Worm (Caenorhabditis elegans) whole organism, L3 larva: ENCODE measurements around the gene T19D12.4.

Experiments used
- R02D3.7 ChIP-seq: fragments of 150-350 bp; optimal IDR thresholded peaks from 2 replicates; lab custom pipeline; 2014; ENCODE audit warnings: missing biosample characterization, missing genetic modification characterization
- ZK546.5 ChIP-seq: sonication (generic microtip); optimal IDR thresholded peaks from 2 replicates; lab custom pipeline; 2017; ENCODE audit warnings: missing biosample characterization, missing genetic modification characterization
- ama-1 ChIP-seq: fragments of 150-350 bp; optimal IDR thresholded peaks from 2 replicates; lab custom pipeline; 2018
- ceh-28 ChIP-seq: fragments of 150-350 bp; optimal IDR thresholded peaks from 2 replicates; lab custom pipeline; 2014; ENCODE audit warnings: missing biosample characterization, missing genetic modification reagents, missing genetic modification characterization
- ceh-9 ChIP-seq: sonication (generic microtip); optimal IDR thresholded peaks from 2 replicates; lab custom pipeline; 2018; ENCODE audit warnings: missing biosample characterization, missing genetic modification characterization
- daf-12 ChIP-seq: fragments of 150-350 bp; optimal IDR thresholded peaks from 2 replicates; lab custom pipeline; 2014; ENCODE audit warnings: missing biosample characterization, missing genetic modification reagents, missing genetic modification characterization
- elt-1 ChIP-seq: fragments of 150-350 bp; optimal IDR thresholded peaks from 2 replicates; lab custom pipeline; 2014; ENCODE audit warnings: missing biosample characterization, missing genetic modification characterization
- elt-2 ChIP-seq: sonication (generic microtip); optimal IDR thresholded peaks from 2 replicates; lab custom pipeline; 2016; ENCODE audit warnings: missing genetic modification reagents, mild to moderate bottlenecking, missing genetic modification characterization, missing compliant biosample characterization
- elt-3 ChIP-seq, 3 experiments: fragments of 150-350 bp in 1 of 3; sonication (generic microtip) in 2 of 3; optimal IDR thresholded peaks; 2 replicates in 2 of 3; 4 replicates in 1 of 3; lab custom pipeline; 2014 to 2017; ENCODE audit warnings: missing biosample characterization in 3 of 3, missing genetic modification characterization in 3 of 3
- fkh-10 ChIP-seq: sonication (generic microtip); optimal IDR thresholded peaks from 2 replicates; lab custom pipeline; 2017; ENCODE audit warnings: missing biosample characterization, missing genetic modification reagents, missing genetic modification characterization
- fos-1 ChIP-seq: fragments of 150-350 bp; optimal IDR thresholded peaks from 2 replicates; lab custom pipeline; 2014; ENCODE audit warnings: missing biosample characterization, missing genetic modification characterization
- hmg-11 ChIP-seq: sonication (generic microtip); optimal IDR thresholded peaks from 2 replicates; lab custom pipeline; 2016; ENCODE audit warnings: missing genetic modification characterization, missing compliant biosample characterization
- lin-15B ChIP-seq: fragments of 150-350 bp; optimal IDR thresholded peaks from 2 replicates; lab custom pipeline; 2014; ENCODE audit warnings: missing biosample characterization, missing genetic modification characterization
- lin-39 ChIP-seq: fragments of 150-350 bp; optimal IDR thresholded peaks from 2 replicates; lab custom pipeline; 2018; ENCODE audit warnings: missing biosample characterization, missing genetic modification reagents, missing genetic modification characterization
- lsy-12 ChIP-seq: sonication (generic microtip); optimal IDR thresholded peaks from 2 replicates; lab custom pipeline; 2016; ENCODE audit warnings: mild to moderate bottlenecking, missing genetic modification characterization, missing compliant biosample characterization
- mdl-1 ChIP-seq: fragments of 150-350 bp; optimal IDR thresholded peaks from 2 replicates; lab custom pipeline; 2014; ENCODE audit warnings: missing biosample characterization, missing genetic modification characterization
- mml-1 ChIP-seq: fragments of 150-350 bp; sonication (generic microtip); optimal IDR thresholded peaks from 3 replicates; lab custom pipeline; 2014; ENCODE audit warnings: missing biosample characterization, missing genetic modification characterization
- nfya-1 ChIP-seq: sonication (generic microtip); optimal IDR thresholded peaks from 2 replicates; lab custom pipeline; 2017; ENCODE audit warnings: missing genetic modification characterization, mild to moderate bottlenecking, missing compliant biosample characterization, antibody characterized with exemption, moderate library complexity; ENCODE audit not compliant: insufficient read depth
- nhr-12 ChIP-seq: fragments of 150-350 bp; optimal IDR thresholded peaks from 2 replicates; lab custom pipeline; 2014; ENCODE audit warnings: missing biosample characterization, missing genetic modification characterization
- nhr-237 ChIP-seq: fragments of 150-350 bp; optimal IDR thresholded peaks from 2 replicates; lab custom pipeline; 2014; ENCODE audit warnings: missing biosample characterization, missing genetic modification characterization
- nhr-25 ChIP-seq: sonication (generic microtip); optimal IDR thresholded peaks from 2 replicates; lab custom pipeline; 2017; ENCODE audit warnings: missing biosample characterization, missing genetic modification characterization
- nhr-28 ChIP-seq: fragments of 150-350 bp; optimal IDR thresholded peaks from 2 replicates; lab custom pipeline; 2014; ENCODE audit warnings: missing biosample characterization, missing genetic modification characterization
- nhr-67 ChIP-seq: fragments of 150-350 bp; optimal IDR thresholded peaks from 2 replicates; lab custom pipeline; 2014; ENCODE audit warnings: missing biosample characterization, missing genetic modification characterization
- nhr-76 ChIP-seq: fragments of 150-350 bp; sonication (generic microtip); optimal IDR thresholded peaks from 5 replicates; lab custom pipeline; 2014; ENCODE audit warnings: missing biosample characterization, missing genetic modification characterization
- nhr-77 ChIP-seq: fragments of 150-350 bp; optimal IDR thresholded peaks from 2 replicates; lab custom pipeline; 2014; ENCODE audit warnings: missing biosample characterization, missing genetic modification characterization
- pha-4 ChIP-seq: fragments of 150-350 bp; optimal IDR thresholded peaks from 2 replicates; lab custom pipeline; 2014; ENCODE audit warnings: missing biosample characterization, missing genetic modification reagents, missing genetic modification characterization
- pqm-1 ChIP-seq: fragments of 150-350 bp; optimal IDR thresholded peaks from 2 replicates; lab custom pipeline; 2017; ENCODE audit warnings: missing biosample characterization, missing genetic modification characterization, inconsistent platforms
- skn-1 ChIP-seq: fragments of 150-350 bp; optimal IDR thresholded peaks from 2 replicates; lab custom pipeline; 2014; ENCODE audit warnings: missing biosample characterization, missing genetic modification characterization
- snpc-4 ChIP-seq: fragments of 150-350 bp; optimal IDR thresholded peaks from 2 replicates; lab custom pipeline; 2014; ENCODE audit warnings: missing biosample characterization, missing genetic modification characterization
- tbx-2 ChIP-seq: sonication (generic microtip); optimal IDR thresholded peaks from 2 replicates; lab custom pipeline; 2016; ENCODE audit warnings: mild to moderate bottlenecking, missing genetic modification characterization, missing compliant biosample characterization
- unc-39 ChIP-seq: sonication (generic microtip); optimal IDR thresholded peaks from 4 replicates; lab custom pipeline; 2017; ENCODE audit warnings: missing biosample characterization, missing genetic modification characterization
- unc-62 ChIP-seq: fragments of 150-350 bp; sonication (generic microtip); optimal IDR thresholded peaks from 4 replicates; lab custom pipeline; 2014; ENCODE audit warnings: missing biosample characterization, missing genetic modification reagents, missing genetic modification characterization
- ztf-11 ChIP-seq: fragments of 150-350 bp; optimal IDR thresholded peaks from 2 replicates; lab custom pipeline; 2014; ENCODE audit warnings: missing biosample characterization, missing genetic modification characterization
- ztf-4 ChIP-seq: fragments of 150-350 bp; optimal IDR thresholded peaks from 2 replicates; lab custom pipeline; 2014; ENCODE audit warnings: missing biosample characterization, missing genetic modification characterization

T19D12.4 gene

ce11 chrII:6663799-6664198 lies 32.9 kb downstream of the T19D12.4 start:
- no peak for TF ChIP-seq ztf-4 (tag; lab: Kevin White, UChicago)
- TF ChIP-seq elt-2 = peak; percentile 39
- TF ChIP-seq nhr-25 (tag; lab: Kevin White, UChicago) = no peak
- peak; percentile 4 for TF ChIP-seq pha-4
- TF ChIP-seq nhr-12 (tag; lab: Kevin White, UChicago) = no peak
- TF ChIP-seq daf-12 = no peak

- peak; percentile 84 for TF ChIP-seq elt-2
- no peak for TF ChIP-seq tbx-2 (tag; lab: Kevin White, UChicago)
- peak; percentile 39 for TF ChIP-seq pqm-1
Observed at ce11 chrII:6665908-6666307, 35.0 kb downstream of the T19D12.4 start.

ce11 chrII:6666598-6666997 lies 35.7 kb downstream of the T19D12.4 start, which contains the start of gene T19D12.1:
T19D12.1 (plus strand) TSS chrII:6666898.
- TF ChIP-seq R02D3.7 (tag; lab: Kevin White, UChicago) (no peak), fos-1 (no peak), nhr-67 (tag; lab: Kevin White, UChicago) (no peak), elt-3 (tag; optimal IDR thresholded peaks at IDR 0.05; lab: Kevin White, UChicago) (no peak), pqm-1 (no peak), nhr-77 (tag; lab: Kevin White, UChicago) (no peak), lin-39 (no peak), nhr-28 (no peak), mdl-1 (no peak), skn-1 (tag; lab: Kevin White, UChicago) (no peak), nhr-76 (tag; lab: Kevin White, UChicago) (no peak)

ce11 chrII:6667534-6667933 lies 36.6 kb downstream of the T19D12.4 start:
- TF ChIP-seq ZK546.5 (tag; lab: Kevin White, UChicago) (no peak), hmg-11 (tag; lab: Kevin White, UChicago) (no peak), mdl-1 (no peak), ceh-28 (tag; lab: Kevin White, UChicago) (no peak), elt-3 (tag; optimal IDR thresholded peaks at IDR 0.05; lab: Kevin White, UChicago) (no peak)

ce11 chrII:6668496-6668895 lies 37.6 kb downstream of the T19D12.4 start:
- TF ChIP-seq nhr-76 (tag; lab: Kevin White, UChicago) = no peak
- no peak for TF ChIP-seq lin-15B (tag; lab: Kevin White, UChicago)
- no peak for TF ChIP-seq mml-1
- TF ChIP-seq ztf-11 (tag; lab: Kevin White, UChicago) = no peak
- no peak for TF ChIP-seq elt-3 (tag; optimal IDR thresholded peaks at IDR 0.05; lab: Kevin White, UChicago)

ce11 chrII:6673894-6674293 lies 43.0 kb downstream of the T19D12.4 start, which contains the start of gene H43E16.1:
H43E16.1 (plus strand) TSS chrII:6674268.
- TF ChIP-seq elt-3 (tag; optimal IDR thresholded peaks at IDR 0.05; lab: Kevin White, UChicago) (no peak), ztf-11 (tag; lab: Kevin White, UChicago) (no peak), nfya-1 (tag; lab: Kevin White, UChicago) (no peak), nhr-237 (tag; lab: Kevin White, UChicago) (no peak), lin-15B (tag; lab: Kevin White, UChicago) (no peak), fos-1 (no peak), elt-2 (peak; percentile 86), ceh-9 (tag; lab: Kevin White, UChicago) (no peak), ama-1 (lab: Kevin White, UChicago) (no peak), unc-39 (tag; lab: Kevin White, UChicago) (no peak), fkh-10 (GFP tag; lab: Kevin White, UChicago) (no peak), pqm-1 (peak; percentile 62), ceh-28 (tag; lab: Kevin White, UChicago) (no peak), lsy-12 (tag; lab: Kevin White, UChicago) (no peak)

ce11 chrII:6679724-6680123 lies 48.8 kb downstream of the T19D12.4 start, which contains the start of gene ift-74:
ift-74 (plus strand) TSS chrII:6680024.
- TF ChIP-seq nhr-25 (tag; lab: Kevin White, UChicago) (no peak), pha-4 (no peak), elt-1 (tag; lab: Kevin White, UChicago) (no peak), unc-62 (no peak), snpc-4 (no peak), ZK546.5 (tag; lab: Kevin White, UChicago) (no peak), ceh-9 (tag; lab: Kevin White, UChicago) (no peak), fos-1 (no peak)
